Fruit fly (Drosophila melanogaster) whole organism, adult: ENCODE results near the gene Jarid2.

Experiments used
- CG11617 ChIP-seq: fragments of 200-800 bp; sonication (Bioruptor generic); optimal IDR thresholded peaks from 2 replicates; lab custom pipeline; 2017; ENCODE audit warnings: mild to moderate bottlenecking, missing biosample characterization, missing genetic modification reagents, missing genetic modification characterization
- CG12768 ChIP-seq: fragments of 200-800 bp; sonication (Bioruptor generic); optimal IDR thresholded peaks from 2 replicates; lab custom pipeline; 2017; ENCODE audit warnings: missing biosample characterization, missing genetic modification characterization, mild to moderate bottlenecking, moderate library complexity, missing genetic modification reagents
- CG14711 ChIP-seq: fragments of 200-800 bp; sonication (Bioruptor generic); optimal IDR thresholded peaks from 2 replicates; lab custom pipeline; 2018; ENCODE audit warnings: missing biosample characterization, mild to moderate bottlenecking, missing genetic modification characterization, moderate library complexity
- CG1620 ChIP-seq: fragments of 200-800 bp; sonication (Bioruptor generic); optimal IDR thresholded peaks from 2 replicates; lab custom pipeline; 2016; ENCODE audit warnings: missing biosample characterization, missing genetic modification characterization
- CG33017 ChIP-seq: fragments of 200-800 bp; sonication (Bioruptor generic); optimal IDR thresholded peaks from 2 replicates; lab custom pipeline; 2018; ENCODE audit warnings: missing biosample characterization, mild to moderate bottlenecking, missing genetic modification characterization, moderate library complexity
- CG5204 ChIP-seq: fragments of 200-800 bp; sonication (Bioruptor generic); optimal IDR thresholded peaks from 2 replicates; lab custom pipeline; 2016; ENCODE audit warnings: missing biosample characterization, missing genetic modification characterization
- CG7045 ChIP-seq: fragments of 200-800 bp; sonication (Bioruptor generic); optimal IDR thresholded peaks from 2 replicates; lab custom pipeline; 2017; ENCODE audit warnings: missing biosample characterization, mild to moderate bottlenecking, missing genetic modification characterization
- CG7101 ChIP-seq: fragments of 200-800 bp; sonication (Bioruptor generic); optimal IDR thresholded peaks from 2 replicates; lab custom pipeline; 2018; ENCODE audit warnings: missing biosample characterization, mild to moderate bottlenecking, missing genetic modification characterization, moderate library complexity
- Clk ChIP-seq: fragments of 200-800 bp; sonication (Bioruptor generic); optimal IDR thresholded peaks from 2 replicates; lab custom pipeline; 2017; ENCODE audit warnings: missing biosample characterization, missing genetic modification characterization
- Crg-1 ChIP-seq: fragments of 200-800 bp; sonication (Bioruptor generic); optimal IDR thresholded peaks from 2 replicates; lab custom pipeline; 2016; ENCODE audit warnings: missing biosample characterization, missing genetic modification characterization
- Hr96 ChIP-seq: fragments of 200-800 bp; sonication (Bioruptor generic); optimal IDR thresholded peaks from 2 replicates; lab custom pipeline; 2016; ENCODE audit warnings: missing biosample characterization, missing genetic modification characterization
- Mnt ChIP-seq: fragments of 200-800 bp; sonication (Bioruptor generic); optimal IDR thresholded peaks from 2 replicates; lab custom pipeline; 2016; ENCODE audit warnings: missing biosample characterization, mild to moderate bottlenecking, missing genetic modification characterization
- bab1 ChIP-seq: fragments of 200-800 bp; sonication (Bioruptor generic); optimal IDR thresholded peaks from 3 replicates; lab custom pipeline; 2019; ENCODE audit warnings: missing biosample characterization, mild to moderate bottlenecking, missing genetic modification characterization, moderate library complexity
- cic ChIP-seq: fragments of 200-800 bp; sonication (Bioruptor generic); optimal IDR thresholded peaks from 2 replicates; lab custom pipeline; 2017; ENCODE audit warnings: missing biosample characterization, mild to moderate bottlenecking, missing genetic modification characterization, moderate library complexity
- cnc ChIP-seq, 2 experiments: fragments of >200 bp; optimal IDR thresholded peaks; 2 replicates each; lab custom pipeline; 2017
- kay ChIP-seq: fragments of 200-800 bp; sonication (Bioruptor generic); peaks from one replicate; lab custom pipeline; 2016; ENCODE audit warnings: missing biosample characterization, missing genetic modification characterization, borderline replicate concordance
- ovo ChIP-seq: fragments of 200-800 bp; sonication (Bioruptor generic); optimal IDR thresholded peaks from 2 replicates; lab custom pipeline; 2016; ENCODE audit warnings: missing biosample characterization, missing genetic modification characterization
- pad ChIP-seq: fragments of 200-800 bp; sonication (Bioruptor generic); optimal IDR thresholded peaks from 3 replicates; lab custom pipeline; 2017; ENCODE audit warnings: missing biosample characterization, missing genetic modification characterization, mild to moderate bottlenecking, moderate library complexity, missing genetic modification reagents
- tj ChIP-seq: fragments of 200-800 bp; sonication (Bioruptor generic); optimal IDR thresholded peaks from 3 replicates; lab custom pipeline; 2017; ENCODE audit warnings: missing biosample characterization, mild to moderate bottlenecking, missing genetic modification characterization, moderate library complexity
- toe ChIP-seq: fragments of 200-800 bp; sonication (Bioruptor generic); optimal IDR thresholded peaks from 2 replicates; lab custom pipeline; 2016; ENCODE audit warnings: missing biosample characterization, missing genetic modification characterization

Gene Jarid2

DNA sequence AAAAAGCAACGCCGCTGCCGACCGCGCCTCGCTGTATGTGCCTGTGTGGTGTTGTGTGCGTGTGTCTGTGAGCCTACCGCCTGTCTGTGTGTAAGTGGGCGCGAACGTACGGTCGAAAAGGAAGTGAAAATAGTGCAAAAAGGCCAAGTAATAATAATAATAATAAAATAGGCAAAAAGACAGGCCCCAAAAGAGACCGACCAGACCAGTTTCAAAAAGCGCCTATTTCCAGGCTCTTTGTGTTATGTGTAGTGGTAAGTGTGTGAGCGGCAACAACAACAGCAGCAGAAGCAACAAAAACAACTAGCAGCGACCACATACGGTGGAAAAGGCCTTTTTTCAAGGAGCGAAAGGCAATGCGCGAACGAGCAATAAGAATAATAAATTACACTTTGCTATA lies 14.0 kb upstream of the Jarid2 start:
- TF ChIP-seq CG5204 (GFP tag; lab: Kevin White, UChicago) (no peak), CG7101 (tag; lab: Kevin White, UChicago) (no peak), CG7045 (GFP tag; lab: Kevin White, UChicago) (no peak), Mnt (GFP tag; lab: Kevin White, UChicago) (no peak), toe (GFP tag; lab: Kevin White, UChicago) (no peak), Crg-1 (GFP tag; lab: Kevin White, UChicago) (no peak), CG33017 (tag; lab: Kevin White, UChicago) (no peak), CG14711 (tag; lab: Kevin White, UChicago) (no peak), Hr96 (GFP tag; lab: Kevin White, UChicago) (no peak), bab1 (GFP tag; lab: Kevin White, UChicago) (no peak), tj (no peak), Clk (GFP tag; lab: Kevin White, UChicago) (no peak)

DNA sequence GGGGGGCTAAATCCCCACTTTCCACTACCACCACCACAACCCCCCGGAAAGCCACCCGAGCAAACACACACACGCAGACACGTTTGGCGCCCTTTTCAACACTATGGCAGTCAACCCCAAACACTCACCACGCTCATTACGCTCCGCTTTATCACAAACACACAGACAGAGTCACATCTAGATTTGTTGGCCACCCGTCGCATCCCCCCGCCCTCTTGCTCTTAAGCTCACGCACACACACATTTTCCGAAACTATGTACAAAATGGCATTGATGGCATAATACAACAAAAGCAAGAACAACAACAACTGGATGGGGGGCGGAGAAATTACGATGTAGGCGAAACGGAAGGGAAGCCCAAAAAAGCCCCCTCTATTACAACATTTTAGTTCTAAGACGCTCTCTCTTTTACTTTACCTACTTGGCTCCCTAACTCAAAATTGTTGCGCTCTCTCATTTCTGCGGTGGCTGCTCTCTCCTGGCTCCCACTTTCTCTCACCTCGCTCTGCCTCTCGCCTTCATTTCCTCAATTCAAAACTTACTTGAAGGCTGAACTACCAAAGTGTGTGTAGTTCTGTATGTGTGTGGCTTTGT lies 11.1 kb upstream of the Jarid2 start:
- TF ChIP-seq cic (GFP tag; lab: Kevin White, UChicago) (peak; percentile 12), pad (GFP tag; lab: Kevin White, UChicago) (peak; percentile 8), CG12768 (GFP tag; lab: Kevin White, UChicago) (peak; percentile 40), cnc (optimal IDR thresholded peaks at IDR 0.05; lab: Kevin White, UChicago) (no peak), kay (GFP tag; lab: Kevin White, UChicago) (no peak)

DNA sequence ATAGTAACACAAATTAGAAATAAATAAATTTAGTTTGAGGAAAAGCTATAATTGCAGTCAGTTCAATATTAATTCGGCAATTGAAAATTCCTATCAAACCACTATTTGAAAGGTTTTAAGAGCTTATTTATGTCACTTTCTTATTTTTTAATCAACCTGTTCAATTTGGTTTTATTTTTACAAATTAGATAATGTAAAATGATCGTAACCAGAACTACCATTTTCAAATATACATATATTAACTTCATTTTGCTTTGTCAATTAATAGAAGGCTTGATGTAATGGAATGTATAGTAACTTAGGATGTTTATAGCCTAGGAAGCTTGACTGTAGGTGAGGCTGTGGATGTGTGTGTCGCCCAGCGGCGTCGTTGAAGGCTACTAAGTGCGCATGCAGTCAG lies 10.2 kb upstream of the Jarid2 start:
- no peak for TF ChIP-seq CG14711 (tag; lab: Kevin White, UChicago)
- TF ChIP-seq CG5204 (GFP tag; lab: Kevin White, UChicago): peak; percentile 57
- no peak for TF ChIP-seq bab1 (GFP tag; lab: Kevin White, UChicago)
- TF ChIP-seq CG1620 (GFP tag; lab: Kevin White, UChicago): no peak
- TF ChIP-seq Crg-1 (GFP tag; lab: Kevin White, UChicago): no peak
- no peak for TF ChIP-seq cic (GFP tag; lab: Kevin White, UChicago)
- peak; percentile 34 for TF ChIP-seq CG11617 (GFP tag; lab: Kevin White, UChicago)
- TF ChIP-seq toe (GFP tag; lab: Kevin White, UChicago): peak; percentile 42
- no peak for TF ChIP-seq ovo
- TF ChIP-seq Hr96 (GFP tag; lab: Kevin White, UChicago): no peak
- peak; percentile 32 for TF ChIP-seq Clk (GFP tag; lab: Kevin White, UChicago)
- no peak for TF ChIP-seq pad (GFP tag; lab: Kevin White, UChicago)
- peak; percentile 32 for TF ChIP-seq CG33017 (tag; lab: Kevin White, UChicago)
- peak; percentile 47 for TF ChIP-seq CG7045 (GFP tag; lab: Kevin White, UChicago)
- TF ChIP-seq Mnt (GFP tag; lab: Kevin White, UChicago): no peak
- TF ChIP-seq CG12768 (GFP tag; lab: Kevin White, UChicago): peak; percentile 24
- TF ChIP-seq kay (GFP tag; lab: Kevin White, UChicago): no peak
- no peak for TF ChIP-seq cnc (optimal IDR thresholded peaks at IDR 0.05; lab: Kevin White, UChicago)
- TF ChIP-seq tj: no peak
- peak; percentile 9 for TF ChIP-seq CG7101 (tag; lab: Kevin White, UChicago)

DNA sequence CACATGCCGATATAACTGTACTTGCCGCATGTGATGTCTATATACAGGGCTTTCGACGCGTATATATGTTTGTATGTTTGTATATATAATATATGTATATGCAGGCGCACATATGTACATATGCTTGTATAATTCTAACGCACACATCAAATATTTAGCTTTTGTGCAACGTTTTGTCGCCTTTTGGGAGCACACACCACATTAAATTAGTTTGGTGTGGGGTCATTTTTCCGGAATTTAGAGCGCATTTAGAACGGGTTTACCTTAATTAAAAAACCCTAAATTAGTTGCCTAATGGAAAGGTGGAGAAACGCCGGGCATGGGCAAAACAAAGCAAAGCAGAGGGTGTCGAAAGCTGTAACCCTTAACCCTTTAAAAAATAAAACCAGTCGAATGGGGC lies 9.6 kb upstream of the Jarid2 start:
- TF ChIP-seq CG7045 (GFP tag; lab: Kevin White, UChicago) (no peak), kay (GFP tag; lab: Kevin White, UChicago) (peak; percentile 78), Clk (GFP tag; lab: Kevin White, UChicago) (no peak)

DNA sequence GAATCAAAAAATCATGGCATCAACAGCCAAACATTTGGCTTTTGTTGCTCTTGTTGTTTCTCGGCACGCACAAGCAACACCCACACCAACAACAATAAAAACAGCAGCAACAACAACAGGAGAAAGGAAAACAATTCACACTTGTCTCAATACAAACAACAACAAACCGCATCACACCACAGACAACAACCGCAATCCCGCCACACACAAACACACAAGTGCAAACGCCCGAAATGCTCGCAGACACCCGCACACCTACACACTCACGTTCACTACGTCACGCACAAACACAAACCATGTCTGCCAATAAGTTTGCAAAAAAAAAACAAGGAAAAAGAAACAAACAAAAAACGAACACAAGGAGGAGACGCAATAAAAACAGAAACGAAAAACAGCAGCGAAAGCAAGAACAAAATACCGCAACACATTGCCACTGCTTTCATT lies 9.1 kb upstream of the Jarid2 start:
- TF ChIP-seq ovo: no peak
- TF ChIP-seq toe (GFP tag; lab: Kevin White, UChicago): no peak
- no peak for TF ChIP-seq Hr96 (GFP tag; lab: Kevin White, UChicago)
- no peak for TF ChIP-seq CG5204 (GFP tag; lab: Kevin White, UChicago)
- TF ChIP-seq Clk (GFP tag; lab: Kevin White, UChicago): no peak
- no peak for TF ChIP-seq bab1 (GFP tag; lab: Kevin White, UChicago)
- no peak for TF ChIP-seq CG1620 (GFP tag; lab: Kevin White, UChicago)
- TF ChIP-seq CG14711 (tag; lab: Kevin White, UChicago): no peak
- no peak for TF ChIP-seq Mnt (GFP tag; lab: Kevin White, UChicago)
- no peak for TF ChIP-seq kay (GFP tag; lab: Kevin White, UChicago)
- no peak for TF ChIP-seq CG12768 (GFP tag; lab: Kevin White, UChicago)

DNA sequence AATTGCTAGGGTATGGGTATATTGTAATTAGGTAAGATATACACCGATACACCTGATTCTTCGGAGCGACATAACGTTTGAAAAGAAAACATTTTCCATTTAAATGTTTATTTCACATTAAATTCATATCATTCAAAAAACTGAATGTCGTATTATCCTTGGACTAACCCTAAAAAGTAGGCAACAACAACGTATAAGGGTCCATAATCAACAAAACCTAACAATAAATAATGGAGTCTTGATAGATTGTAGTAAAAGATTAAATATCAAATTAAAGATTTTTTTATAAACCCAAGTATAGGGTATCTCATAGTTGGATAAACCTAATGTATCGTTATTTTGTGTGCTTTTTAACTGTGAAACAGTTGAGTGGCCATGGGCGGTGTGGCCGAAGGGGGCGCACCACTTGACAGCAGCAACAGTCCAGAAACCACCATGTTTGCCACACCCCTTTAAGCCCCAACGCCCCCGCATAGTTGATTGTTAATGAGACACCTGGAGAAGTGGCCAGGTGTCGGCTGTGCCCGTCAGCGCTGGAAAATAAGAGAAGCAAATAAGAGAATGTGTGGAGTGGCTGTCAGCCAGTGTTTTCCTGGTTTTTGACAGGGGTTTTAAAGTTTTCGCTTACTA lies 8.5 kb upstream of the Jarid2 start:
- TF ChIP-seq CG7045 (GFP tag; lab: Kevin White, UChicago): peak; percentile 36
- no peak for TF ChIP-seq cic (GFP tag; lab: Kevin White, UChicago)
- no peak for TF ChIP-seq CG5204 (GFP tag; lab: Kevin White, UChicago)
- TF ChIP-seq Hr96 (GFP tag; lab: Kevin White, UChicago): no peak
- TF ChIP-seq cnc (optimal IDR thresholded peaks at IDR 0.05; lab: Kevin White, UChicago): no peak
- no peak for TF ChIP-seq Clk (GFP tag; lab: Kevin White, UChicago)
- no peak for TF ChIP-seq toe (GFP tag; lab: Kevin White, UChicago)
- TF ChIP-seq kay (GFP tag; lab: Kevin White, UChicago): no peak
- no peak for TF ChIP-seq tj
- peak; percentile 3 for TF ChIP-seq bab1 (GFP tag; lab: Kevin White, UChicago)
- TF ChIP-seq CG33017 (tag; lab: Kevin White, UChicago): no peak
- TF ChIP-seq CG11617 (GFP tag; lab: Kevin White, UChicago): no peak
- TF ChIP-seq pad (GFP tag; lab: Kevin White, UChicago): no peak
- TF ChIP-seq CG14711 (tag; lab: Kevin White, UChicago): no peak
- no peak for TF ChIP-seq Mnt (GFP tag; lab: Kevin White, UChicago)
